Fruit fly (Drosophila melanogaster) whole organism, embryonic: Measurements from ENCODE around the gene CG42449.
A peak's percentile ranks its signal among the peaks of the same experiment; 100 is the strongest.

Source experiments
- Adf1 ChIP-seq: fragments of 200-800 bp; sonication (Bioruptor generic); IDR thresholded peaks from 2 replicates; pipeline ENCODE4 v1.3.6; 2022; ENCODE audit warnings: missing biosample characterization, missing genetic modification characterization
- Bdp1 ChIP-seq: fragments of 200-800 bp; sonication (Bioruptor generic); optimal IDR thresholded peaks from 3 replicates; lab custom pipeline; 2016; ENCODE audit warnings: missing biosample characterization, missing genetic modification characterization
- CG11398 ChIP-seq: fragments of 200-800 bp; sonication (Bioruptor generic); optimal IDR thresholded peaks from 2 replicates; lab custom pipeline; 2016; ENCODE audit warnings: missing biosample characterization, missing genetic modification characterization
- CG13287 ChIP-seq: fragments of 200-800 bp; sonication (Bioruptor generic); IDR thresholded peaks from 2 replicates; pipeline ENCODE4 v1.3.6; 2022; ENCODE audit warnings: missing biosample characterization, missing genetic modification characterization; ENCODE audit not compliant: partially characterized antibody
- CG13624 ChIP-seq: fragments of 200-800 bp; sonication (Bioruptor generic); optimal IDR thresholded peaks from 2 replicates; lab custom pipeline; 2016; ENCODE audit warnings: missing biosample characterization, missing genetic modification characterization
- CG14667 ChIP-seq: fragments of 200-800 bp; sonication (Bioruptor generic); IDR thresholded peaks from 2 replicates; pipeline ENCODE4 v1.3.6; 2022; ENCODE audit warnings: missing biosample characterization, missing genetic modification characterization
- CG14860 ChIP-seq: fragments of 200-800 bp; sonication (Bioruptor generic); IDR thresholded peaks from 3 replicates; pipeline ENCODE4 v1.3.6; 2022; ENCODE audit warnings: missing biosample characterization, missing genetic modification characterization; ENCODE audit not compliant: partially characterized antibody
- CG15269 ChIP-seq: fragments of 200-800 bp; sonication (Bioruptor generic); optimal IDR thresholded peaks from 2 replicates; lab custom pipeline; 2018; ENCODE audit warnings: missing biosample characterization, mild to moderate bottlenecking, missing genetic modification characterization, moderate library complexity
- CG1603 ChIP-seq: fragments of 200-800 bp; sonication (Bioruptor generic); optimal IDR thresholded peaks from 2 replicates; lab custom pipeline; 2019; ENCODE audit warnings: missing biosample characterization, mild to moderate bottlenecking, missing genetic modification characterization, moderate library complexity
- CG17328 ChIP-seq: fragments of 200-800 bp; sonication (Bioruptor generic); IDR thresholded peaks from 2 replicates; pipeline ENCODE4 v1.3.6; 2022; ENCODE audit warnings: missing biosample characterization, missing genetic modification characterization
- CG17568 ChIP-seq: fragments of 200-800 bp; sonication (Bioruptor generic); optimal IDR thresholded peaks from 2 replicates; lab custom pipeline; 2018; ENCODE audit warnings: missing biosample characterization, mild to moderate bottlenecking, missing genetic modification characterization, moderate library complexity
- CG17612 ChIP-seq: fragments of 200-800 bp; sonication (Bioruptor generic); IDR thresholded peaks from 2 replicates; pipeline ENCODE4 v1.3.6; 2022; ENCODE audit warnings: missing biosample characterization, missing genetic modification characterization
- CG2678 ChIP-seq: fragments of 200-800 bp; sonication (Bioruptor generic); optimal IDR thresholded peaks from 3 replicates; lab custom pipeline; 2019; ENCODE audit warnings: missing biosample characterization, mild to moderate bottlenecking, missing genetic modification characterization, moderate library complexity
- CG31224 ChIP-seq: fragments of 200-800 bp; sonication (Bioruptor generic); IDR thresholded peaks from 2 replicates; pipeline ENCODE4 v1.3.6; 2022; ENCODE audit warnings: missing biosample characterization, missing genetic modification characterization
- CG32772 ChIP-seq: fragments of 200-800 bp; sonication (Bioruptor generic); IDR thresholded peaks from 2 replicates; pipeline ENCODE4 v1.3.6; 2022; ENCODE audit warnings: missing biosample characterization, missing genetic modification characterization
- CG33213 ChIP-seq: fragments of 200-800 bp; sonication (Bioruptor generic); optimal IDR thresholded peaks from 3 replicates; lab custom pipeline; 2016; ENCODE audit warnings: missing biosample characterization, missing genetic modification characterization
- CG3407 ChIP-seq: fragments of 200-800 bp; sonication (Bioruptor generic); optimal IDR thresholded peaks from 2 replicates; lab custom pipeline; 2018; ENCODE audit warnings: missing biosample characterization, mild to moderate bottlenecking, missing genetic modification characterization
- CG6765 ChIP-seq: fragments of 200-800 bp; sonication (Bioruptor generic); optimal IDR thresholded peaks from 3 replicates; lab custom pipeline; 2017; ENCODE audit warnings: missing biosample characterization, mild to moderate bottlenecking, missing genetic modification characterization
- CG7745 ChIP-seq: fragments of 200-800 bp; sonication (Bioruptor generic); optimal IDR thresholded peaks from 2 replicates; lab custom pipeline; 2018; ENCODE audit warnings: missing biosample characterization, mild to moderate bottlenecking, missing genetic modification characterization, moderate library complexity
- CG7839 ChIP-seq: fragments of 200-800 bp; sonication (Bioruptor generic); optimal IDR thresholded peaks from 3 replicates; lab custom pipeline; 2018; ENCODE audit warnings: missing biosample characterization, mild to moderate bottlenecking, missing genetic modification characterization, moderate library complexity
- CG7963 ChIP-seq: fragments of 200-800 bp; sonication (Bioruptor generic); IDR thresholded peaks from 3 replicates; pipeline ENCODE4 v1.3.6; 2022; ENCODE audit warnings: missing biosample characterization, missing genetic modification characterization; ENCODE audit not compliant: partially characterized antibody
- CG8359 ChIP-seq: fragments of 200-800 bp; sonication (Bioruptor generic); optimal IDR thresholded peaks from 2 replicates; lab custom pipeline; 2017; ENCODE audit warnings: missing biosample characterization, mild to moderate bottlenecking, missing genetic modification characterization, borderline replicate concordance
- CG8924 ChIP-seq: fragments of 200-800 bp; optimal IDR thresholded peaks from 3 replicates; lab custom pipeline; 2019; ENCODE audit warnings: missing biosample characterization, mild to moderate bottlenecking, missing genetic modification characterization, moderate library complexity
- Dref ChIP-seq: fragments of 200-800 bp; sonication (Bioruptor generic); IDR thresholded peaks from 2 replicates; pipeline ENCODE4 v1.3.6; 2022; ENCODE audit warnings: missing biosample characterization, missing genetic modification characterization
- HLHmδ ChIP-seq: fragments of 200-800 bp; sonication (Bioruptor generic); optimal IDR thresholded peaks from 2 replicates; lab custom pipeline; 2018; ENCODE audit warnings: missing biosample characterization, mild to moderate bottlenecking, missing genetic modification characterization, moderate library complexity
- MESR4 ChIP-seq: fragments of 200-800 bp; sonication (Bioruptor generic); optimal IDR thresholded peaks from 2 replicates; lab custom pipeline; 2018; ENCODE audit warnings: missing biosample characterization, mild to moderate bottlenecking, missing genetic modification characterization, moderate library complexity
- NC2β ChIP-seq: fragments of 200-800 bp; sonication (Bioruptor generic); optimal IDR thresholded peaks from 2 replicates; lab custom pipeline; 2016; ENCODE audit warnings: missing biosample characterization, missing genetic modification characterization
- Neu2 ChIP-seq: fragments of 200-800 bp; sonication (Bioruptor generic); optimal IDR thresholded peaks from 3 replicates; lab custom pipeline; 2016; ENCODE audit warnings: missing biosample characterization, missing genetic modification characterization, borderline replicate concordance
- Rx ChIP-seq: fragments of 200-800 bp; sonication (Bioruptor generic); IDR thresholded peaks from 2 replicates; pipeline ENCODE4 v1.3.6; 2022; ENCODE audit warnings: missing biosample characterization, missing genetic modification characterization
- Sox100B ChIP-seq: fragments of 200-800 bp; sonication (Bioruptor generic); optimal IDR thresholded peaks from 3 replicates; lab custom pipeline; 2018; ENCODE audit warnings: missing biosample characterization, mild to moderate bottlenecking, missing genetic modification characterization
- Sry-δ ChIP-seq: fragments of 200-800 bp; sonication (Bioruptor generic); optimal IDR thresholded peaks from 2 replicates; lab custom pipeline; 2016; ENCODE audit warnings: missing biosample characterization, missing genetic modification characterization
- YL-1 ChIP-seq: fragments of 200-800 bp; sonication (Bioruptor generic); optimal IDR thresholded peaks from 3 replicates; lab custom pipeline; 2017; ENCODE audit warnings: missing biosample characterization, mild to moderate bottlenecking, missing genetic modification characterization
- chn ChIP-seq: fragments of 200-800 bp; sonication (Bioruptor generic); optimal IDR thresholded peaks from 2 replicates; lab custom pipeline; 2016; ENCODE audit warnings: missing biosample characterization, missing genetic modification characterization
- crc ChIP-seq: fragments of 200-800 bp; sonication (Bioruptor generic); optimal IDR thresholded peaks from 2 replicates; lab custom pipeline; 2016; ENCODE audit warnings: missing biosample characterization, missing genetic modification characterization
- crp ChIP-seq, 2 experiments: fragments of 200-800 bp; sonication (Bioruptor generic); optimal IDR thresholded peaks; 2 replicates in 1 of 2; 3 replicates in 1 of 2; lab custom pipeline; 2017; ENCODE audit warnings: missing biosample characterization in 2 of 2, missing genetic modification characterization in 2 of 2, mild to moderate bottlenecking in 1 of 2, moderate library complexity in 1 of 2
- danr ChIP-seq: fragments of 200-800 bp; sonication (Bioruptor generic); IDR thresholded peaks from 2 replicates; pipeline ENCODE4 v1.3.6; 2022; ENCODE audit warnings: missing biosample characterization, missing genetic modification characterization
- emc ChIP-seq: fragments of 200-800 bp; sonication (Bioruptor generic); optimal IDR thresholded peaks from 2 replicates; lab custom pipeline; 2016; ENCODE audit warnings: missing biosample characterization, missing genetic modification characterization
- eyg ChIP-seq: fragments of 200-800 bp; sonication (Bioruptor generic); optimal IDR thresholded peaks from 3 replicates; lab custom pipeline; 2016; ENCODE audit warnings: missing biosample characterization, missing genetic modification characterization
- fd102C ChIP-seq: fragments of 200-800 bp; sonication (Bioruptor generic); optimal IDR thresholded peaks from 2 replicates; lab custom pipeline; 2018; ENCODE audit warnings: missing biosample characterization, mild to moderate bottlenecking, missing genetic modification characterization, moderate library complexity
- ftz-f1 ChIP-seq: fragments of 200-800 bp; sonication (Bioruptor generic); optimal IDR thresholded peaks from 2 replicates; lab custom pipeline; 2016; ENCODE audit warnings: missing biosample characterization, missing genetic modification characterization
- gem ChIP-seq: fragments of 200-800 bp; sonication (Bioruptor generic); optimal IDR thresholded peaks from 2 replicates; lab custom pipeline; 2019; ENCODE audit warnings: missing biosample characterization, mild to moderate bottlenecking, missing genetic modification characterization, moderate library complexity
- hb ChIP-seq: fragments of 200-800 bp; sonication (Bioruptor generic); IDR thresholded peaks from 3 replicates; pipeline ENCODE4 v1.3.6; 2022; ENCODE audit warnings: missing biosample characterization, missing genetic modification characterization; ENCODE audit not compliant: partially characterized antibody
- nerfin-1 ChIP-seq: fragments of 200-800 bp; sonication (Bioruptor generic); optimal IDR thresholded peaks from 3 replicates; lab custom pipeline; 2019; ENCODE audit warnings: missing biosample characterization, mild to moderate bottlenecking, missing genetic modification characterization, moderate library complexity
- p53 ChIP-seq: fragments of 200-800 bp; sonication (Bioruptor generic); optimal IDR thresholded peaks from 2 replicates; lab custom pipeline; 2016; ENCODE audit warnings: missing biosample characterization, missing genetic modification characterization
- pho ChIP-seq: fragments of 200-800 bp; sonication (Bioruptor generic); optimal IDR thresholded peaks from 2 replicates; lab custom pipeline; 2016; ENCODE audit warnings: missing biosample characterization, missing genetic modification characterization
- pzg ChIP-seq: fragments of 200-800 bp; sonication (Bioruptor generic); optimal IDR thresholded peaks from 3 replicates; lab custom pipeline; 2018; ENCODE audit warnings: missing biosample characterization, mild to moderate bottlenecking, missing genetic modification characterization, moderate library complexity
- rib ChIP-seq: fragments of 200-800 bp; sonication (Bioruptor generic); IDR thresholded peaks from 2 replicates; pipeline ENCODE4 v1.3.6; 2022; ENCODE audit warnings: missing biosample characterization, missing genetic modification characterization
- schlank ChIP-seq: fragments of 200-800 bp; sonication (Bioruptor generic); optimal IDR thresholded peaks from 2 replicates; lab custom pipeline; 2018; ENCODE audit warnings: missing biosample characterization, mild to moderate bottlenecking, missing genetic modification characterization
- sim ChIP-seq: fragments of 200-800 bp; sonication (Bioruptor generic); IDR thresholded peaks from 2 replicates; pipeline ENCODE4 v1.3.6; 2022; ENCODE audit warnings: missing biosample characterization, missing genetic modification characterization
- so ChIP-seq: fragments of 200-800 bp; sonication (Bioruptor generic); IDR thresholded peaks from 3 replicates; pipeline ENCODE4 v1.3.6; 2022; ENCODE audit warnings: missing biosample characterization, missing genetic modification characterization

CG42449 gene

DNA sequence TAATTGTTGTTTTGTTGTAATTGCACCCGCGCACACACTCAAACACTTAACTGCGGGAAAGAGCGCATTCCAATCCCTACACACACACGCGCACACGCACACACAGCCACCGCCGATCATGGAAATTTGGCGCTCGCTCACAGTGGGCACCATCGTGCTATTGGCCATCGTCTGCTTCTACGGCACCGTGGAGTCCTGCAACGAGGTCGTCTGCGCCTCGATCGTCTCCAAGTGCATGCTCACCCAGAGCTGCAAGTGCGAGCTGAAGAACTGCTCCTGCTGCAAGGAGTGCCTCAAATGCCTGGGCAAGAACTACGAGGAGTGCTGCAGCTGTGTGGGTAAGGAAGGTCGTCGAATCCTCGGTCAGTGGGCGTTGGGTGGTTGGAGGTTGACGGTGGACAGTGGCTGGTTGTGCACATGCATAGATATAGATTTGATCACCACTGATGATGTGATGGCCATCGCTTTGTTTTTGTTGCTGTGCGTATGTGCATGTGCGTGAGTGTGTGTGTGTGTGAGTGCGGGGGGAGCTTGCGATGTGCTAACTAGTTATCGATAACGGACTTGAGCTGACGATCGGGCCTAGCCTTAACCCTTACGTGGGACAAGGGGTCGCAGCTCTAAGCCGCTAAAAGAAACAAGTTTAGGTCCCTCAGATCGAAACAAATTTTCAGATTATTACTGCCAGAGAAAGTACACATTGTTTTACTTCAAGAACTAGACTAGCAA lies 7.8 kb downstream of the CG42449 start (continued):
- TF ChIP-seq Sox100B (GFP tag; lab: Kevin White, UChicago) (no peak), CG32772 (GFP tag; lab: Robert Waterston, UW) (no peak), CG31224 (GFP tag; lab: Robert Waterston, UW) (no peak), ftz-f1 (no peak), pzg (GFP tag; lab: Kevin White, UChicago) (peak; percentile 20), CG33213 (no peak), schlank (tag; lab: Kevin White, UChicago) (no peak), CG17568 (GFP tag; lab: Kevin White, UChicago) (no peak), Dref (GFP tag; lab: Robert Waterston, UW) (peak; percentile 64), CG11398 (no peak), CG7963 (GFP tag; lab: Robert Waterston, UW) (peak; percentile 46; the same call in 1 of the 3 replicates), CG7839 (no peak), crc (GFP tag; lab: Kevin White, UChicago) (no peak), so (GFP tag; lab: Robert Waterston, UW) (no peak), crp (GFP tag; optimal IDR thresholded peaks at IDR 0.05; lab: Kevin White, UChicago) (no peak), NC2β (GFP tag; lab: Kevin White, UChicago) (no peak), nerfin-1 (tag; lab: Kevin White, UChicago) (no peak), danr (GFP tag; lab: Robert Waterston, UW) (no peak), p53 (GFP tag; lab: Kevin White, UChicago) (no peak), pho (no peak), CG17612 (GFP tag; lab: Robert Waterston, UW) (no peak), CG17328 (GFP tag; lab: Robert Waterston, UW) (no peak), Rx (GFP tag; lab: Robert Waterston, UW) (no peak), gem (tag; lab: Kevin White, UChicago) (no peak), CG6765 (GFP tag; lab: Kevin White, UChicago) (no peak), CG2678 (tag; lab: Kevin White, UChicago) (no peak), CG8359 (no peak), fd102C (no peak), CG3407 (GFP tag; lab: Kevin White, UChicago) (no peak), CG13624 (GFP tag; lab: Kevin White, UChicago) (no peak), sim (GFP tag; lab: Robert Waterston, UW) (no peak), rib (no peak), Sry-δ (GFP tag; lab: Kevin White, UChicago) (peak; percentile 70), MESR4 (GFP tag; lab: Kevin White, UChicago) (no peak), HLHmδ (no peak), hb (GFP tag; lab: Robert Waterston, UW) (no peak), CG13287 (GFP tag; lab: Robert Waterston, UW) (peak; percentile 32), Bdp1 (GFP tag; lab: Kevin White, UChicago) (no peak), CG1603 (tag; lab: Kevin White, UChicago) (no peak), CG14860 (GFP tag; lab: Robert Waterston, UW) (peak; percentile 18; the same call in 1 of the 3 replicates), emc (GFP tag; lab: Kevin White, UChicago) (no peak), Adf1 (no peak), YL-1 (GFP tag; lab: Kevin White, UChicago) (no peak), eyg (GFP tag; lab: Kevin White, UChicago) (no peak), CG15269 (tag; lab: Kevin White, UChicago) (no peak), Neu2 (GFP tag; lab: Kevin White, UChicago) (no peak), CG7745 (tag; lab: Kevin White, UChicago) (no peak), CG8924 (no peak), chn (GFP tag; lab: Kevin White, UChicago) (no peak), CG14667 (GFP tag; lab: Robert Waterston, UW) (no peak)
